Fruit fly (Drosophila melanogaster): ENCODE data around the gene Rilpl.

Gene Rilpl

dm6 chrX:1381413-1381991, 11.4 kb upstream of the Rilpl start:
- TF ChIP-seq Ets98B (GFP tag; IDR thresholded peaks at IDR 0.05): no peak
- TF ChIP-seq Snoo (tag; optimal IDR thresholded peaks at IDR 0.05): no peak
- TF ChIP-seq Pif1A (GFP tag; optimal IDR thresholded peaks at IDR 0.05): no peak
- no peak for TF ChIP-seq CG13204 (GFP tag; optimal IDR thresholded peaks at IDR 0.05)
- TF ChIP-seq CG8159 (tag; optimal IDR thresholded peaks at IDR 0.05): no peak
- TF ChIP-seq rn (GFP tag; IDR thresholded peaks at IDR 0.05): no peak
- no peak for TF ChIP-seq Pif1B (GFP tag; optimal IDR thresholded peaks at IDR 0.05)
- no peak for TF ChIP-seq CG9948 (tag; optimal IDR thresholded peaks at IDR 0.05)

- no peak for TF ChIP-seq CG9948 (tag; optimal IDR thresholded peaks at IDR 0.05)
- peak; percentile 60 for TF ChIP-seq EcR (GFP tag; optimal IDR thresholded peaks at IDR 0.05)
These were observed 10.4 kb upstream of the Rilpl start for dm6 chrX:1382489-1382888.

DNA sequence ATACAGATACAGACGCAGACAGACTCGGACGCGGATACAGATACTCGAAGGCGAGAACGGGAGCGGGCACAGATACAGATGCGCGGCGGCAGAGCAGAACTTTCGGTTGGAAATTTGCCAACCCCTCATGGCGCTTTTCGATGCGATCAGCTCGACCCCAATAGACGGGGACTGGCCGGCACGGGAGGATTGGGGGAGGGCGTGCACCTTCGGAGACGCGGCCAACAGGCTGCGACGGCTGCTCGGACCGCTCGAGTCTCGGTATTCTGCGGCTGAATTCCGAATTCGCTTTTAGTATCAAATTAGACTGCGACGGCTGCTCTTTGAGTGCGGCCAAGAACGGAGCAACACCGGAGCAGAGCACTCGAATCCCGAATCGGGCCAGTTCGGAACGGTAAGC, 8.6 kb upstream of the Rilpl start:
- no peak for TF ChIP-seq gl (tag; optimal IDR thresholded peaks at IDR 0.05)
- peak; percentile 14 for TF ChIP-seq CG13204 (GFP tag; optimal IDR thresholded peaks at IDR 0.05)
- TF ChIP-seq EcR (GFP tag; optimal IDR thresholded peaks at IDR 0.05): no peak
- TF ChIP-seq CG32121 (GFP tag; IDR thresholded peaks at IDR 0.05): no peak
- TF ChIP-seq CG4496 (GFP tag; IDR thresholded peaks at IDR 0.05): no peak
- TF ChIP-seq CG15710 (tag; optimal IDR thresholded peaks at IDR 0.05): no peak

DNA sequence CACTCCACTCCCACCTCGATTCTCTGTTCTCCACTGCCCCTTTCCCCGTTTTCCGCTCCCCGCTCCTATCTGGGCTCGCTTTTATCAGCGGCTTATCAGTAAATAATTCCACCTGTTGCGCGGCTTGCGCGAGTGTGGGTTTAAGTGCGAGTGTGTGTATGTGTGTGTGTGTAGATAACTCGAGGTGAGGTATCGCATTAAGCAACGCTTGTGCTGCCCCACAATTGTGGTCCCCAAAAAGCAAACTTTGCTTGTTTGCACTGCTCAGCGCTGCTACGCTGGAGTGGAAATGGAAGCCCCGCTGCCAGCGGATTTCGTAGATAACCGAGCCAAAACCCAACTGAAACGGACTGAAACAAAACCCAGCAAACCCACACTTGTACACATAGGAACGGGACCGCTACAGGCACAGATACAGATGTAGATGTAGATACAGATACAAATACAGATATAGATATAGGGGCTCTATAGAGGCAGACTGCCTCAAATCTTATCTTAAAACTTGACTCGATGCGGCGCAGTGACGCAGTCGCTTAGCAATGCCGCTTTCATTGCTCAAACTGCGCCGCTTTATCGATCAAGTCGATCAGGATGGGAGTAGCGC, 5.6 kb upstream of the Rilpl start:
- TF ChIP-seq CG10348 (GFP tag; IDR thresholded peaks at IDR 0.05) (no peak), CG8301 (tag; optimal IDR thresholded peaks at IDR 0.05) (no peak), CG32121 (GFP tag; IDR thresholded peaks at IDR 0.05) (no peak), CG13204 (GFP tag; optimal IDR thresholded peaks at IDR 0.05) (no peak), CG15710 (tag; optimal IDR thresholded peaks at IDR 0.05) (no peak), CG34367 (tag; optimal IDR thresholded peaks at IDR 0.05) (no peak)

dm6 chrX:1388148-1388703, 4.6 kb upstream of the Rilpl start:
- peak; percentile 95 for TF ChIP-seq CG13204 (GFP tag; optimal IDR thresholded peaks at IDR 0.05)
- TF ChIP-seq EcR (GFP tag; optimal IDR thresholded peaks at IDR 0.05): peak; percentile 21
- no peak for TF ChIP-seq D1 (tag; optimal IDR thresholded peaks at IDR 0.05)
- TF ChIP-seq Ets98B (GFP tag; IDR thresholded peaks at IDR 0.05): peak; percentile 6; the same call in 1 of the 2 replicates

DNA sequence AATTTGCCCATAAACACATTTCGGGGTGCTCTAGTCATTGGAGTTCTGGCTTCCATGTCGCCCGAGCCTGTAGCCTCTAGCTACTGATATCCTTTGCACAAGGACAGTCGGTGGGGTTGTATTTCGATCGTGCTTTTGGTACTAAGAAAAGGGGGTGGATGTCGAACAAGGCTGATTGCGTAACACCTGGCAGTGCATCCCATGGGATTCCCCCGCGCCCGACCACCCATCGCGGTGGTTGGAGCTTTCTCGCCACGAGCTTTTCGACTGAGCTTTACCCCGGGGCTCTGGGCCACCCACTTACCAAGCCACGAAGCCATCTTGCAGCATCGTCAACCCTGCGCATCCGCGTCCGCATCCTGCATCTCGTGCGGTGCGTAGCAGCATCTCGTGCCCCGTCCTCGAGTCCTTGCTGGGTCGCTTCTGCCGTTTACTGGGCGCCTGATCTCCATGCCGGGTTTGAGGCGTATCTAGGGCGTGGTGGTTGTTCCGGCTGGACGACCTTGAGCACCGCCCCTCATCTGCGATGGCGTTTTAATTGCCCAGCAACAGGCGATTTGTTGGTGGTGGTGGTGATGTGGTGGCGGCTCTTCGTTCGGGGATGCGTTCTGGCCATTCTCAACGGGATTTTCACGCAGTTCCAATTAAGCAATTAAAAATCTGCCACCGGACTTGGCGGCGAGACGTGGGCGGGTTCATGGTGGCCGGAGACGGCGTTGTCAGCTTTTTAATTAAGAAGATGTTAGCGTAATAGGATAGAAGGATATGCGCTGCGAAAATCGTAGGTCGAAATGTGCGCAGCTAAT, 5.0 kb downstream of the Rilpl start:
- TF ChIP-seq CG13204 (GFP tag; optimal IDR thresholded peaks at IDR 0.05) (peak; percentile 4), EcR (GFP tag; optimal IDR thresholded peaks at IDR 0.05) (no peak)

DNA sequence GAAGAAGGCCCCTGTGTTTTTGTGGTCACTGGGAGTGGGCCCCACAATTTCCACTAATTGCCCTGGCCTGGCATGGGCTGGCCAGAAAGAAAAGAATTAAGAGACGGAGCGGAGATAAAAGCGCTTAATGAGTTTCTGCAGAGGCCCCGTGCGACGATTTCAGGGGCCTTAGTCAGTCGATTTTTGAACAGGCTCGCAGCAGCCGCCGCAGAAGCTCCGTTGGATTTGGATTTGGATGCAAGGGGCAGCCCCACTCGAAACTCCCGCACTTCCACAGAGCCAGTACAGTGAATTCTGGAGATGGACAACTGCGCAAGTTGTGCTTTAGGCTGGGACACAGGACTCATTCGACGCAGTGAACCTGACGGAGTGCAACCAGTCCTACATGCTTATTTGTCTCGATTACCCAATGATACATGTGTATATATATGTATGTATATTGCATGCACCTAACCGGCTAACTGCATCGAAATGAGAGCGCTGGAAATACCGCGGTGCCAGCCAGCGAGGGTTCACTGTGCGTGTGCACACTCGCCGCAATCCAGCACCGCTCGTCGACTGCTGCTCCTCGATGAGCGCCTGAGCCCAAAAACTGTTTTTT, 5.7 kb downstream of the Rilpl start:
- no peak for TF ChIP-seq CG13204 (GFP tag; optimal IDR thresholded peaks at IDR 0.05)
- peak; percentile 74 for TF ChIP-seq CG8301 (tag; optimal IDR thresholded peaks at IDR 0.05)
- TF ChIP-seq Pif1A (GFP tag; optimal IDR thresholded peaks at IDR 0.05): peak; percentile 85
- TF ChIP-seq fd96Ca (GFP tag; IDR thresholded peaks at IDR 0.05): peak; percentile 86
- TF ChIP-seq Ets98B (GFP tag; IDR thresholded peaks at IDR 0.05): peak; percentile 59
- TF ChIP-seq D1 (tag; optimal IDR thresholded peaks at IDR 0.05): no peak
- TF ChIP-seq Snoo (tag; optimal IDR thresholded peaks at IDR 0.05): peak; percentile 64
- TF ChIP-seq CG4496 (GFP tag; IDR thresholded peaks at IDR 0.05): peak; percentile 85
- 0 out of 2 replicates have a peak, but pooled peaks have one; percentile 33 for TF ChIP-seq CG10348 (GFP tag; IDR thresholded peaks at IDR 0.05)
- TF ChIP-seq CG14655 (GFP tag; optimal IDR thresholded peaks at IDR 0.05): peak; percentile 77
- TF ChIP-seq CG9948 (tag; optimal IDR thresholded peaks at IDR 0.05): peak; percentile 75
- TF ChIP-seq CG34367 (tag; optimal IDR thresholded peaks at IDR 0.05): peak; percentile 78
- peak; percentile 71 for TF ChIP-seq rn (GFP tag; IDR thresholded peaks at IDR 0.05)
- TF ChIP-seq CG12605 (GFP tag; IDR thresholded peaks at IDR 0.05): peak; percentile 51; the same call in 1 of the 2 replicates
- TF ChIP-seq gl (tag; optimal IDR thresholded peaks at IDR 0.05): peak; percentile 62
- TF ChIP-seq CG32121 (GFP tag; IDR thresholded peaks at IDR 0.05): peak; percentile 63
- peak; percentile 78 for TF ChIP-seq CG15710 (tag; optimal IDR thresholded peaks at IDR 0.05)
- peak; percentile 79 for TF ChIP-seq Pif1B (GFP tag; optimal IDR thresholded peaks at IDR 0.05)
- TF ChIP-seq EcR (GFP tag; optimal IDR thresholded peaks at IDR 0.05): no peak
- peak; percentile 73 for TF ChIP-seq CG17806 (tag; optimal IDR thresholded peaks at IDR 0.05)
- peak; percentile 83 for TF ChIP-seq CG8159 (tag; optimal IDR thresholded peaks at IDR 0.05)

Data from whole organism, pupa.